Fruit fly (Drosophila melanogaster): ENCODE results near the gene bwa.
A peak's percentile ranks its signal among the peaks of the same experiment; 100 is the strongest.

bwa gene

DNA sequence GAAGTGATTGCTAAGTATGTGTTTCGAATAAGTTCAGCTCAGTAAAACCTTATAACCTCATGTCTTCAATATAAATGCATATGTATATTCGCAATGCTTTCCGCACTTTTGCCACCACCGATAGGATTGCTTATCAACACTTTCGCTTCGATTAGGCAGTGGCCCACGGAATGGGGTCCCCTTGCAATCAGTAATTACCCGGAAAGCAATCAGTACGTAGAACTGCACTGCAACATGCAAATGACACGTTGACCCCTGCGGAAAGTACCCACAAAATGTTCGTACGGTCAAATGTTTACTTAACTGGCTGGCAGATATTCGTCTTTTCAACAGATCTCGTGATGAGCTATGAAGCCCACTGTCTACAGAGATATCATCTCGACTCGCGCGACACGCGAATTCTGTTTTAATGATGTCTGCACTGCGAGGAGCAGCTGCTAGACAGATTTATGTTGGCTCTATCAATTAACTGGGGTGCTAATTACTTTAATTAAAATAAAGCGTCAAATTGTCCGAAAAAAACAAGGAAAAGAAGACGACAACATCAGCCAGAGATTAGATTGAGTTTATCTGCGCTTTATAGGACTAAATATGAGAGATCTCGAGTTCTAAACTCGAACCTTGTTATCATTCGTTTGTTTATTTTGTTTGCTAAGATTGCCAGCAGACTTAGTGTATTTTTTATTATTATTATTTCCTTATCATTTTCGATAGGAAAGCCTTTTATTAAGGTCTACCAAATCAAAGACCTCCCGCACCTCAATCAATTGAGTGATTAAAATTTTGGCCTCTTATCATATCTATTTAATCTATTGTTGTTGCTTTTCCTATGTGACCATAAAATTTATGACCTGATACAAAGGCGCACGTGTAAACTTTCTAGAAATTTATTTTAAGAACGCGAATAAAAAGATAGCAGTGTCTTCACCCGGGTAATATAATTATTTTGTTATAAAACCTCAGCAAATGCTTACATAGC, 11.5 kb downstream of the bwa start:
- TF ChIP-seq h (GFP tag; optimal IDR thresholded peaks at IDR 0.05), result peak; percentile 28
- no peak for TF ChIP-seq sv (GFP tag; optimal IDR thresholded peaks at IDR 0.05)
- TF ChIP-seq sage (GFP tag; optimal IDR thresholded peaks at IDR 0.05), result peak; percentile 44
- no peak for TF ChIP-seq N (GFP tag; optimal IDR thresholded peaks at IDR 0.05)
- peak; percentile 9 for TF ChIP-seq Rel (GFP tag; optimal IDR thresholded peaks at IDR 0.05)
- TF ChIP-seq Rel (tag; optimal IDR thresholded peaks at IDR 0.05), result peak; percentile 70
- TF ChIP-seq CrebA (GFP tag; optimal IDR thresholded peaks at IDR 0.05; ENCODE audit: borderline replicate concordance), result peak; percentile 57

DNA sequence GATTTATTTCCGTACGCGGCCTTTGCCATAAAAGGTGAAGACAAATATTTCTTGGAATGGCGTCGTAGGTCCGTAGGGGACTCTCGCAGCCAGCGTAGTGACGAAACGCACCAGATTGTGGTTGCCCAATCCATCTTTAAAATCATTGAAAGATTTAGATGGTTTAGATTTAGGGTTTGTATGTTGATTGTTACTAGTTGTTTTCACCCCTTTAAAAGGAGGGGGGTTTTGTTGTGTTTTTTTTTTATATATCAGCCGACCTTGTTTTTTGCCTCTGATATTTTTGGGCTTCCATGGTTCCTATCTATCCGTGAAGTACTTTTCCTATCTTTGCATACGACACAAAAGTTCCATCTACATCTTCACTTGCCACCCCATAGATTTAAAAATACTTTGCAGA, 12.7 kb downstream of the bwa start:
- TF ChIP-seq woc (GFP tag; optimal IDR thresholded peaks at IDR 0.05), result no peak
- TF ChIP-seq br (GFP tag; optimal IDR thresholded peaks at IDR 0.05), result peak; percentile 25
- no peak for TF ChIP-seq CrebA (GFP tag; optimal IDR thresholded peaks at IDR 0.05; ENCODE audit: borderline replicate concordance)
- peak; percentile 35 for TF ChIP-seq fru (GFP tag; optimal IDR thresholded peaks at IDR 0.05)
- no peak for TF ChIP-seq HLH106 (tag; optimal IDR thresholded peaks at IDR 0.05)
- TF ChIP-seq dmrt93B (GFP tag; optimal IDR thresholded peaks at IDR 0.05), result no peak
- TF ChIP-seq Jra (GFP tag; optimal IDR thresholded peaks at IDR 0.05), result no peak
- TF ChIP-seq Rel (GFP tag; optimal IDR thresholded peaks at IDR 0.05), result no peak
- peak; percentile 24 for TF ChIP-seq Rel (tag; optimal IDR thresholded peaks at IDR 0.05)
- peak; percentile 14 for TF ChIP-seq OdsH (GFP tag; optimal IDR thresholded peaks at IDR 0.05)
- TF ChIP-seq rgr (GFP tag; optimal IDR thresholded peaks at IDR 0.05), result peak; percentile 17
- TF ChIP-seq foxo (GFP tag; optimal IDR thresholded peaks at IDR 0.05), result peak in 1 of 2 experiments; percentile 38

- no peak for TF ChIP-seq br (GFP tag; optimal IDR thresholded peaks at IDR 0.05)
- peak; percentile 8 for TF ChIP-seq Hr83 (GFP tag; optimal IDR thresholded peaks at IDR 0.05; ENCODE audit: poor library complexity, severe bottlenecking)
Observed at dm6 chr2L:20080772-20081171, 14.6 kb downstream of the bwa start.

dm6 chr2L:20082155-20082964, 16.2 kb downstream of the bwa start:
- TF ChIP-seq woc (GFP tag; optimal IDR thresholded peaks at IDR 0.05) (no peak), psq (GFP tag; optimal IDR thresholded peaks at IDR 0.05) (peak; percentile 1)

- TF ChIP-seq OdsH (GFP tag; optimal IDR thresholded peaks at IDR 0.05), result peak; percentile 47
- TF ChIP-seq br (GFP tag; optimal IDR thresholded peaks at IDR 0.05), result peak; percentile 22
- peak; percentile 33 for TF ChIP-seq Hnf4 (GFP tag; optimal IDR thresholded peaks at IDR 0.05)
- no peak for TF ChIP-seq CG9705 (GFP tag; optimal IDR thresholded peaks at IDR 0.05)
- no peak for TF ChIP-seq pan (optimal IDR thresholded peaks at IDR 0.05)
- TF ChIP-seq Rel (GFP tag; optimal IDR thresholded peaks at IDR 0.05), result no peak
- TF ChIP-seq Rel (tag; optimal IDR thresholded peaks at IDR 0.05), result no peak
- no peak for TF ChIP-seq Abd-B (GFP tag; optimal IDR thresholded peaks at IDR 0.05)
- peak; percentile 47 for TF ChIP-seq h (GFP tag; optimal IDR thresholded peaks at IDR 0.05)
- TF ChIP-seq fru (GFP tag; optimal IDR thresholded peaks at IDR 0.05), result peak; percentile 8
- peak; percentile 21 for TF ChIP-seq brk (GFP tag; optimal IDR thresholded peaks at IDR 0.05)
- no peak for TF ChIP-seq Hr78 (GFP tag; optimal IDR thresholded peaks at IDR 0.05)
- TF ChIP-seq rgr (GFP tag; optimal IDR thresholded peaks at IDR 0.05), result peak; percentile 53
- no peak for TF ChIP-seq CG32264 (GFP tag; optimal IDR thresholded peaks at IDR 0.05)
- peak; percentile 8 for TF ChIP-seq psq (GFP tag; optimal IDR thresholded peaks at IDR 0.05)
- TF ChIP-seq ey (GFP tag; optimal IDR thresholded peaks at IDR 0.05), result peak; percentile 39
- no peak for TF ChIP-seq woc (GFP tag; optimal IDR thresholded peaks at IDR 0.05)
- TF ChIP-seq HLH106 (tag; optimal IDR thresholded peaks at IDR 0.05), result peak; percentile 22
- TF ChIP-seq dmrt93B (GFP tag; optimal IDR thresholded peaks at IDR 0.05), result peak; percentile 25
- TF ChIP-seq foxo (GFP tag; optimal IDR thresholded peaks at IDR 0.05), result peak in 1 of 2 experiments; percentile 57
- no peak for TF ChIP-seq Vsx2 (GFP tag; optimal IDR thresholded peaks at IDR 0.05; ENCODE audit: partially characterized antibody)
Observed at dm6 chr2L:20082965-20083855, 17.0 kb downstream of the bwa start.
